Worm (Caenorhabditis elegans) whole organism, L4 larva: Measurements from ENCODE around the gene Y43F8B.3.

Experiments
- D1046.2 ChIP-seq: fragments of 200-800 bp; sonication (Bioruptor generic); IDR thresholded peaks from 2 replicates; pipeline ENCODE4 v1.3.6; 2022; ENCODE audit warnings: missing genetic modification characterization, missing compliant biosample characterization
- F37D6.2 ChIP-seq: sonication (generic microtip); optimal IDR thresholded peaks from 2 replicates; lab custom pipeline; 2016; ENCODE audit warnings: mild to moderate bottlenecking, missing genetic modification characterization, missing compliant biosample characterization
- F44E2.7 ChIP-seq: fragments of 200-800 bp; sonication (Bioruptor generic); IDR thresholded peaks from 2 replicates; pipeline ENCODE4 v2.1.2; 2022; ENCODE audit warnings: missing genetic modification characterization, missing compliant biosample characterization
- R02D3.7 ChIP-seq: fragments of 150-350 bp; sonication (generic microtip); optimal IDR thresholded peaks from 3 replicates; lab custom pipeline; 2014; ENCODE audit warnings: missing biosample characterization, missing genetic modification characterization
- T26A8.4 ChIP-seq: fragments of 200-800 bp; sonication (Bioruptor generic); IDR thresholded peaks from 2 replicates; pipeline ENCODE4 v1.3.6; 2022; ENCODE audit warnings: missing genetic modification characterization, missing compliant biosample characterization
- Y105C5A.15 ChIP-seq: fragments of 200-800 bp; sonication (Bioruptor generic); IDR thresholded peaks from 2 replicates; pipeline ENCODE4 v1.3.6; 2022; ENCODE audit warnings: missing genetic modification characterization, missing compliant biosample characterization
- Y5F2A.4 ChIP-seq: fragments of 200-800 bp; sonication (Bioruptor generic); optimal IDR thresholded peaks from 2 replicates; lab custom pipeline; 2018; ENCODE audit warnings: mild to moderate bottlenecking, missing genetic modification characterization, missing compliant biosample characterization
- Y75B8A.6 ChIP-seq: fragments of 200-800 bp; sonication (Bioruptor generic); IDR thresholded peaks from 2 replicates; pipeline ENCODE4 v1.3.6; 2022; ENCODE audit warnings: missing genetic modification reagents, missing genetic modification characterization, missing compliant biosample characterization
- ZK546.5 ChIP-seq, 2 experiments: sonication (generic microtip); optimal IDR thresholded peaks; 2 replicates each; lab custom pipeline; 2017; ENCODE audit warnings: missing biosample characterization in 2 of 2, missing genetic modification characterization in 2 of 2
- attf-4 ChIP-seq: sonication (generic microtip); optimal IDR thresholded peaks from 3 replicates; lab custom pipeline; 2017; ENCODE audit warnings: missing biosample characterization, missing genetic modification characterization
- ceh-82 ChIP-seq: sonication (generic microtip); optimal IDR thresholded peaks from 2 replicates; lab custom pipeline; 2017; ENCODE audit warnings: missing biosample characterization, missing genetic modification characterization
- ces-1 ChIP-seq: fragments of 150-350 bp; sonication (generic microtip); optimal IDR thresholded peaks from 4 replicates; lab custom pipeline; 2014; ENCODE audit warnings: missing biosample characterization, missing genetic modification reagents, missing genetic modification characterization
- cey-2 ChIP-seq: sonication (generic microtip); optimal IDR thresholded peaks from 3 replicates; lab custom pipeline; 2017; ENCODE audit warnings: missing genetic modification characterization, mild to moderate bottlenecking, missing compliant biosample characterization, antibody characterized with exemption, borderline replicate concordance; ENCODE audit not compliant: insufficient read depth
- daf-8 ChIP-seq: fragments of 200-800 bp; sonication (Bioruptor generic); IDR thresholded peaks from 2 replicates; pipeline ENCODE4 v1.3.6; 2022; ENCODE audit warnings: missing genetic modification characterization, missing compliant biosample characterization
- dmd-6 ChIP-seq: fragments of 200-800 bp; sonication (Bioruptor generic); IDR thresholded peaks from 2 replicates; pipeline ENCODE4 v1.3.6; 2022; ENCODE audit warnings: missing genetic modification reagents, missing genetic modification characterization, missing compliant biosample characterization
- duxl-1 ChIP-seq: sonication (generic microtip); optimal IDR thresholded peaks from 2 replicates; lab custom pipeline; 2016; ENCODE audit warnings: mild to moderate bottlenecking, missing genetic modification characterization, moderate library complexity, missing compliant biosample characterization; ENCODE audit not compliant: poor library complexity
- dve-1 ChIP-seq: sonication (generic microtip); optimal IDR thresholded peaks from 2 replicates; lab custom pipeline; 2017; ENCODE audit warnings: antibody characterized with exemption, mild to moderate bottlenecking, missing genetic modification characterization, missing compliant biosample characterization; ENCODE audit not compliant: insufficient read depth
- hif-1 ChIP-seq, 2 experiments: sonication (generic microtip); optimal IDR thresholded peaks; 2 replicates each; lab custom pipeline; 2016 to 2017; ENCODE audit warnings: missing compliant biosample characterization in 2 of 2, missing genetic modification characterization in 2 of 2, missing genetic modification reagents in 2 of 2, missing genotype in 2 of 2, mild to moderate bottlenecking in 1 of 2
- hlh-11 ChIP-seq: fragments of 200-800 bp; sonication (Bioruptor generic); optimal IDR thresholded peaks from 2 replicates; lab custom pipeline; 2018; ENCODE audit warnings: mild to moderate bottlenecking, missing genetic modification characterization, missing compliant biosample characterization
- hlh-30 ChIP-seq: sonication (generic microtip); optimal IDR thresholded peaks from 2 replicates; lab custom pipeline; 2017; ENCODE audit warnings: antibody characterized with exemption, mild to moderate bottlenecking, missing genetic modification characterization, missing compliant biosample characterization; ENCODE audit not compliant: insufficient read depth
- hmg-1.1 ChIP-seq: fragments of 200-800 bp; sonication (Bioruptor generic); IDR thresholded peaks from 2 replicates; pipeline ENCODE4 v1.3.6; 2022; ENCODE audit warnings: missing genetic modification reagents, missing genetic modification characterization, missing compliant biosample characterization
- jun-1 ChIP-seq: fragments of 150-350 bp; optimal IDR thresholded peaks from 2 replicates; lab custom pipeline; 2014; ENCODE audit warnings: missing biosample characterization, missing genetic modification reagents, missing genetic modification characterization
- lin-1 ChIP-seq: fragments of 200-800 bp; sonication (Bioruptor generic); IDR thresholded peaks from 2 replicates; pipeline ENCODE4 v1.3.6; 2022; ENCODE audit warnings: missing genetic modification reagents, missing genetic modification characterization, missing compliant biosample characterization
- lin-13 ChIP-seq: fragments of 150-350 bp; optimal IDR thresholded peaks from 2 replicates; lab custom pipeline; 2014; ENCODE audit warnings: missing biosample characterization, missing genetic modification reagents, missing genetic modification characterization
- lin-15B ChIP-seq: fragments of 150-350 bp; sonication (generic microtip); optimal IDR thresholded peaks from 3 replicates; lab custom pipeline; 2014; ENCODE audit warnings: missing biosample characterization, missing genetic modification characterization
- lin-38 ChIP-seq: fragments of 200-800 bp; sonication (Bioruptor generic); IDR thresholded peaks from 2 replicates; pipeline ENCODE4 v1.3.6; 2022; ENCODE audit warnings: missing genetic modification reagents, missing genetic modification characterization, missing compliant biosample characterization
- lin-39 ChIP-seq: fragments of 150-350 bp; optimal IDR thresholded peaks from 2 replicates; lab custom pipeline; 2014; ENCODE audit warnings: missing biosample characterization, missing genetic modification reagents, missing genetic modification characterization
- lir-3 ChIP-seq: sonication (generic microtip); optimal IDR thresholded peaks from 2 replicates; lab custom pipeline; 2016; ENCODE audit warnings: mild to moderate bottlenecking, missing genetic modification characterization, missing compliant biosample characterization
- lsy-2 ChIP-seq, 2 experiments: fragments of 150-350 bp in 1 of 2; sonication (generic microtip) in 1 of 2; optimal IDR thresholded peaks; 2 replicates each; lab custom pipeline; 2014 to 2017; ENCODE audit warnings: missing biosample characterization in 2 of 2, missing genetic modification characterization in 2 of 2
- madf-5 ChIP-seq, 2 experiments: fragments of 200-800 bp; sonication (Bioruptor generic); IDR thresholded peaks; 2 replicates each; pipeline ENCODE4 v1.3.6; 2022; ENCODE audit warnings: missing compliant biosample characterization in 2 of 2, missing genetic modification characterization in 2 of 2
- madf-9 ChIP-seq: fragments of 200-800 bp; sonication (Bioruptor generic); conservative IDR thresholded peaks from 2 replicates; pipeline ENCODE4 v1.3.6; 2022; ENCODE audit warnings: missing genetic modification reagents, missing genetic modification characterization, missing compliant biosample characterization
- mdt-29 ChIP-seq: fragments of 200-800 bp; sonication (Bioruptor generic); IDR thresholded peaks from 2 replicates; pipeline ENCODE4 v1.3.6; 2022; ENCODE audit warnings: missing genetic modification reagents, missing genetic modification characterization, missing compliant biosample characterization
- mes-2 ChIP-seq: sonication (generic microtip); optimal IDR thresholded peaks from 2 replicates; lab custom pipeline; 2016; ENCODE audit warnings: missing genotype, mild to moderate bottlenecking, missing genetic modification characterization, missing compliant biosample characterization; ENCODE audit not compliant: poor library complexity, severe bottlenecking
- mxl-2 ChIP-seq: fragments of 200-800 bp; sonication (Bioruptor generic); conservative IDR thresholded peaks from 2 replicates; pipeline ENCODE4 v1.3.6; 2022; ENCODE audit warnings: missing genetic modification reagents, missing genetic modification characterization, missing compliant biosample characterization
- mxl-3 ChIP-seq: fragments of 200-800 bp; sonication (Bioruptor generic); optimal IDR thresholded peaks from 2 replicates; lab custom pipeline; 2018; ENCODE audit warnings: mild to moderate bottlenecking, missing genetic modification characterization, missing compliant biosample characterization
- nhr-11 ChIP-seq: fragments of 150-350 bp; optimal IDR thresholded peaks from 2 replicates; lab custom pipeline; 2014; ENCODE audit warnings: missing biosample characterization, missing genetic modification characterization
- nhr-111 ChIP-seq: fragments of 200-800 bp; sonication (Bioruptor generic); optimal IDR thresholded peaks from 2 replicates; lab custom pipeline; 2018; ENCODE audit warnings: mild to moderate bottlenecking, missing genetic modification characterization, missing compliant biosample characterization
- nhr-41 ChIP-seq: fragments of 200-800 bp; sonication (Bioruptor generic); IDR thresholded peaks from 2 replicates; pipeline ENCODE4 v1.3.6; 2022; ENCODE audit warnings: missing genetic modification reagents, missing genetic modification characterization, missing compliant biosample characterization
- nhr-42 ChIP-seq: fragments of 200-800 bp; sonication (Bioruptor generic); IDR thresholded peaks from 2 replicates; pipeline ENCODE4 v1.3.6; 2022; ENCODE audit warnings: missing genetic modification characterization, missing compliant biosample characterization
- nhr-6 ChIP-seq: fragments of 150-350 bp; optimal IDR thresholded peaks from 2 replicates; lab custom pipeline; 2014; ENCODE audit warnings: missing biosample characterization, missing genetic modification characterization
- pqm-1 ChIP-seq: sonication (generic microtip); optimal IDR thresholded peaks from 2 replicates; lab custom pipeline; 2017; ENCODE audit warnings: missing biosample characterization, missing genetic modification characterization
- rbr-2 ChIP-seq: sonication (generic microtip); optimal IDR thresholded peaks from 2 replicates; lab custom pipeline; 2016; ENCODE audit warnings: missing genotype, missing genetic modification characterization, missing compliant biosample characterization
- saeg-2 ChIP-seq: fragments of 200-800 bp; sonication (Bioruptor generic); IDR thresholded peaks from 2 replicates; pipeline ENCODE4 v1.3.6; 2022; ENCODE audit warnings: missing genetic modification reagents, missing genetic modification characterization, missing compliant biosample characterization
- sdz-12 ChIP-seq: fragments of 200-800 bp; sonication (Bioruptor generic); optimal IDR thresholded peaks from 2 replicates; lab custom pipeline; 2018; ENCODE audit warnings: mild to moderate bottlenecking, missing genetic modification characterization, missing compliant biosample characterization
- set-16 ChIP-seq: fragments of 200-800 bp; sonication (Bioruptor generic); IDR thresholded peaks from 2 replicates; pipeline ENCODE4 v1.3.6; 2022; ENCODE audit warnings: missing genetic modification reagents, missing genetic modification characterization, missing compliant biosample characterization
- snpc-4 ChIP-seq: fragments of 150-350 bp; optimal IDR thresholded peaks from 2 replicates; lab custom pipeline; 2014; ENCODE audit warnings: missing biosample characterization, missing genetic modification characterization
- spr-1 ChIP-seq: sonication (generic microtip); optimal IDR thresholded peaks from 2 replicates; lab custom pipeline; 2016; ENCODE audit warnings: mild to moderate bottlenecking, missing genetic modification characterization, missing compliant biosample characterization
- spr-3 ChIP-seq: fragments of 200-800 bp; sonication (Bioruptor generic); optimal IDR thresholded peaks from 2 replicates; lab custom pipeline; 2018; ENCODE audit warnings: mild to moderate bottlenecking, missing genetic modification characterization, missing compliant biosample characterization
- tra-1 ChIP-seq: fragments of 200-800 bp; sonication (Bioruptor generic); IDR thresholded peaks from 2 replicates; pipeline ENCODE4 v1.3.6; 2022; ENCODE audit warnings: missing genetic modification reagents, missing genetic modification characterization, missing compliant biosample characterization
- unc-62 ChIP-seq, 3 experiments: fragments of 150-350 bp in 1 of 3; sonication (generic microtip); optimal IDR thresholded peaks in 2 of 3; peaks in 1 of 3; 1 replicate in 1 of 3; 2 replicates in 2 of 3; lab custom pipeline; 2014 to 2017; ENCODE audit warnings: missing biosample characterization in 3 of 3, missing genetic modification characterization in 3 of 3, missing genetic modification reagents in 3 of 3, missing genotype in 1 of 3
- zip-2 ChIP-seq: fragments of 150-350 bp; optimal IDR thresholded peaks from 2 replicates; lab custom pipeline; 2014; ENCODE audit warnings: missing biosample characterization, missing genetic modification characterization

Gene Y43F8B.3

DNA sequence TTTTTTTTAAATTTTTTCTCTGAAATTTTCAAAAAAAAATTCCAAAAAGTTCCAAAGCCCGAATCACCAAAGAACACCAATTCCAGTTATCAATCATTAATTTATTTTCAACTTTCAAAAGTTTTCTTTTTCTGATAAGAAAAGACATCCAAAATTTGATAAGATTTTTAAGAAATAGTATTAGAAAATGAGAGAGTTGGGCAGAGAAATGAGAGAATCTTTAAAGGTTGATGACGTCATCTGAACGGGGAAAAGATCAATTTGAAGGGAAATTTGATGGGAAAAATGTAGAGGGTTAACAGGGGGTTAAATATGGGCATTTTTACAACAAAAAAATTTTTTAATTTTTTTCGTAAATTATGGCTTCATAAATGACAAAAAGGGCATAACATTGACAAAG, 30.6 kb downstream of the Y43F8B.3 start (continued):
- no peak for TF ChIP-seq Y75B8A.6
- no peak for TF ChIP-seq rbr-2 (tag; lab: Kevin White, UChicago)
- no peak for TF ChIP-seq madf-9
- no peak for TF ChIP-seq set-16 (GFP tag; lab: Robert Waterston, UW)
- no peak for TF ChIP-seq nhr-11
- no peak for TF ChIP-seq hmg-1.1 (GFP tag; lab: Robert Waterston, UW)
- TF ChIP-seq lin-38 (GFP tag; lab: Robert Waterston, UW): no peak
- TF ChIP-seq nhr-111: no peak
- no peak for TF ChIP-seq ZK546.5 (tag; optimal IDR thresholded peaks at IDR 0.05; lab: Kevin White, UChicago)
- no peak for TF ChIP-seq nhr-42
- TF ChIP-seq tra-1 (GFP tag; lab: Robert Waterston, UW): peak; percentile 82
- TF ChIP-seq snpc-4 (tag; lab: Kevin White, UChicago): no peak
- TF ChIP-seq F44E2.7 (GFP tag; lab: Robert Waterston, UW): no peak
- no peak for TF ChIP-seq spr-1 (tag; lab: Kevin White, UChicago)
- TF ChIP-seq zip-2 (tag; lab: Kevin White, UChicago): no peak
- TF ChIP-seq duxl-1: no peak
- peak; percentile 12 for TF ChIP-seq pqm-1
- TF ChIP-seq daf-8 (GFP tag; lab: Robert Waterston, UW): no peak
- TF ChIP-seq Y105C5A.15: no peak
- no peak for TF ChIP-seq lin-13
- no peak for TF ChIP-seq madf-5 (GFP tag; IDR thresholded peaks at IDR 0.05; lab: Robert Waterston, UW)
- no peak for TF ChIP-seq mxl-2 (GFP tag; lab: Robert Waterston, UW)
- 0 out of 2 replicates have a peak, but pooled peaks have one; percentile 41 for TF ChIP-seq lin-1 (GFP tag; lab: Robert Waterston, UW)
- no peak for TF ChIP-seq lin-39
- TF ChIP-seq R02D3.7 (tag; lab: Kevin White, UChicago): no peak
- no peak for TF ChIP-seq hif-1 (tag; optimal IDR thresholded peaks at IDR 0.05; lab: Kevin White, UChicago)
- peak in 1 of 2 experiments; percentile 21 for TF ChIP-seq unc-62 (GFP tag; optimal IDR thresholded peaks at IDR 0.05 in 1 of 2; lab: Kevin White, UChicago)
- no peak for TF ChIP-seq unc-62 (tag; optimal IDR thresholded peaks at IDR 0.05; lab: Kevin White, UChicago)
- no peak for TF ChIP-seq saeg-2
- TF ChIP-seq mxl-3 (GFP tag; lab: Kevin White, UChicago): no peak
- TF ChIP-seq dve-1 (tag; lab: Kevin White, UChicago): peak; percentile 81
- no peak for TF ChIP-seq attf-4 (tag; lab: Kevin White, UChicago)
- no peak for TF ChIP-seq lin-15B (tag; lab: Kevin White, UChicago)
- no peak for TF ChIP-seq cey-2
- TF ChIP-seq jun-1: no peak
- TF ChIP-seq mes-2 (tag; lab: Kevin White, UChicago): no peak
- TF ChIP-seq lsy-2 (tag; optimal IDR thresholded peaks at IDR 0.05; lab: Kevin White, UChicago): peak in 1 of 2 experiments; percentile 7
- TF ChIP-seq hlh-11 (tag; lab: Kevin White, UChicago): peak; percentile 75
- no peak for TF ChIP-seq F37D6.2
- no peak for TF ChIP-seq spr-3 (GFP tag; lab: Kevin White, UChicago)
- no peak for TF ChIP-seq sdz-12 (GFP tag; lab: Kevin White, UChicago)
- no peak for TF ChIP-seq nhr-41 (GFP tag; lab: Robert Waterston, UW)
- TF ChIP-seq ces-1 (GFP tag; lab: Kevin White, UChicago): no peak
- TF ChIP-seq lir-3 (tag; lab: Kevin White, UChicago): no peak
- TF ChIP-seq nhr-6 (tag; lab: Kevin White, UChicago): no peak
- no peak for TF ChIP-seq ceh-82
- TF ChIP-seq mdt-29 (GFP tag; lab: Robert Waterston, UW): no peak
- TF ChIP-seq dmd-6: peak; percentile 88
- TF ChIP-seq T26A8.4: no peak
- TF ChIP-seq D1046.2 (GFP tag; lab: Robert Waterston, UW): no peak
- peak; percentile 5 for TF ChIP-seq hlh-30 (tag; lab: Kevin White, UChicago)
- no peak for TF ChIP-seq Y5F2A.4 (GFP tag; lab: Kevin White, UChicago)
